Fruit fly (Drosophila melanogaster) whole organism, embryonic: ENCODE data around the gene CG31910.
A peak's percentile ranks its signal among the peaks of the same experiment; 100 is the strongest.

Experiments used
- ATbp ChIP-seq: fragments of 200-800 bp; sonication (Bioruptor generic); optimal IDR thresholded peaks from 2 replicates; lab custom pipeline; 2017; ENCODE audit warnings: missing biosample characterization, mild to moderate bottlenecking, missing genetic modification characterization, missing genetic modification reagents
- Ada2b ChIP-seq: fragments of 200-800 bp; sonication (Bioruptor generic); IDR thresholded peaks from 2 replicates; pipeline ENCODE4 v1.3.6; 2022; ENCODE audit warnings: missing biosample characterization, missing genetic modification characterization
- C15 ChIP-seq: fragments of 200-800 bp; sonication (Bioruptor generic); IDR thresholded peaks from 3 replicates; pipeline ENCODE4 v1.3.6; 2022; ENCODE audit warnings: missing biosample characterization, missing genetic modification characterization
- CG10565 ChIP-seq: fragments of 200-800 bp; sonication (Bioruptor generic); optimal IDR thresholded peaks from 3 replicates; lab custom pipeline; 2016; ENCODE audit warnings: missing biosample characterization, mild to moderate bottlenecking, missing genetic modification characterization
- CG12155 ChIP-seq: fragments of 200-800 bp; sonication (Bioruptor generic); optimal IDR thresholded peaks from 3 replicates; lab custom pipeline; 2016; ENCODE audit warnings: missing biosample characterization, missing genetic modification characterization
- CG13624 ChIP-seq: fragments of 200-800 bp; sonication (Bioruptor generic); optimal IDR thresholded peaks from 2 replicates; lab custom pipeline; 2016; ENCODE audit warnings: missing biosample characterization, missing genetic modification characterization
- CG13894 ChIP-seq: fragments of 200-800 bp; sonication (Bioruptor generic); optimal IDR thresholded peaks from 3 replicates; lab custom pipeline; 2018; ENCODE audit warnings: missing biosample characterization, mild to moderate bottlenecking, missing genetic modification characterization, moderate library complexity
- CG16779 ChIP-seq: fragments of 200-800 bp; sonication (Bioruptor generic); IDR thresholded peaks from 2 replicates; pipeline ENCODE4 v1.3.6; 2022; ENCODE audit warnings: missing biosample characterization, missing genetic modification characterization
- CG17612 ChIP-seq: fragments of 200-800 bp; sonication (Bioruptor generic); IDR thresholded peaks from 2 replicates; pipeline ENCODE4 v1.3.6; 2022; ENCODE audit warnings: missing biosample characterization, missing genetic modification characterization
- CG17802 ChIP-seq: fragments of 200-800 bp; sonication (Bioruptor generic); optimal IDR thresholded peaks from 2 replicates; lab custom pipeline; 2018; ENCODE audit warnings: missing biosample characterization, mild to moderate bottlenecking, missing genetic modification characterization, moderate library complexity
- CG18011 ChIP-seq: fragments of 200-800 bp; sonication (Bioruptor generic); optimal IDR thresholded peaks from 2 replicates; lab custom pipeline; 2017; ENCODE audit warnings: missing biosample characterization, missing genetic modification characterization, mild to moderate bottlenecking, moderate library complexity, missing genotype
- CG2120 ChIP-seq: fragments of 200-800 bp; sonication (Bioruptor generic); optimal IDR thresholded peaks from 3 replicates; lab custom pipeline; 2016; ENCODE audit warnings: missing biosample characterization, missing genetic modification characterization
- CG31388 ChIP-seq: fragments of 200-800 bp; sonication (Bioruptor generic); optimal IDR thresholded peaks from 2 replicates; lab custom pipeline; 2016; ENCODE audit warnings: missing biosample characterization, missing genetic modification characterization
- CG34422 ChIP-seq: fragments of 200-800 bp; sonication (Bioruptor generic); IDR thresholded peaks from 3 replicates; pipeline ENCODE4 v1.3.6; 2022; ENCODE audit warnings: missing biosample characterization, missing genetic modification characterization
- CG43689 ChIP-seq: fragments of 200-800 bp; sonication (Bioruptor generic); IDR thresholded peaks from 2 replicates; pipeline ENCODE4 v1.3.6; 2022; ENCODE audit warnings: missing biosample characterization, missing genetic modification characterization
- CG7745 ChIP-seq: fragments of 200-800 bp; sonication (Bioruptor generic); optimal IDR thresholded peaks from 2 replicates; lab custom pipeline; 2018; ENCODE audit warnings: missing biosample characterization, mild to moderate bottlenecking, missing genetic modification characterization, moderate library complexity
- CG7963 ChIP-seq: fragments of 200-800 bp; sonication (Bioruptor generic); IDR thresholded peaks from 3 replicates; pipeline ENCODE4 v1.3.6; 2022; ENCODE audit warnings: missing biosample characterization, missing genetic modification characterization; ENCODE audit not compliant: partially characterized antibody
- CG8765 ChIP-seq: fragments of 200-800 bp; sonication (Bioruptor generic); IDR thresholded peaks from 2 replicates; pipeline ENCODE4 v1.3.6; 2022; ENCODE audit warnings: missing biosample characterization, missing genetic modification characterization
- CG8924 ChIP-seq: fragments of 200-800 bp; optimal IDR thresholded peaks from 3 replicates; lab custom pipeline; 2019; ENCODE audit warnings: missing biosample characterization, mild to moderate bottlenecking, missing genetic modification characterization, moderate library complexity
- CG9817 ChIP-seq: fragments of 200-800 bp; sonication (Bioruptor generic); optimal IDR thresholded peaks from 2 replicates; lab custom pipeline; 2018; ENCODE audit warnings: missing biosample characterization, mild to moderate bottlenecking, missing genetic modification characterization, moderate library complexity
- CG9876 ChIP-seq: fragments of 200-800 bp; sonication (Bioruptor generic); optimal IDR thresholded peaks from 2 replicates; lab custom pipeline; 2016; ENCODE audit warnings: missing biosample characterization, missing genetic modification characterization
- Dp ChIP-seq: fragments of 200-800 bp; sonication (Bioruptor generic); optimal IDR thresholded peaks from 2 replicates; lab custom pipeline; 2018; ENCODE audit warnings: missing biosample characterization, mild to moderate bottlenecking, missing genetic modification characterization, moderate library complexity
- Gsc ChIP-seq: fragments of 200-800 bp; sonication (Bioruptor generic); IDR thresholded peaks from 2 replicates; pipeline ENCODE4 v1.3.6; 2022; ENCODE audit warnings: missing biosample characterization, missing genetic modification characterization
- Hr39 ChIP-seq: fragments of >200 bp; optimal IDR thresholded peaks from 2 replicates; lab custom pipeline; 2017
- Hr51 ChIP-seq, 2 experiments: fragments of 200-800 bp; sonication (Bioruptor generic); optimal IDR thresholded peaks; 2 replicates in 1 of 2; 3 replicates in 1 of 2; lab custom pipeline; 2016 to 2018; ENCODE audit warnings: missing biosample characterization in 2 of 2, missing genetic modification characterization in 2 of 2, mild to moderate bottlenecking in 1 of 2, moderate library complexity in 1 of 2
- Lhr ChIP-seq: fragments of 200-800 bp; sonication (Bioruptor generic); optimal IDR thresholded peaks from 3 replicates; lab custom pipeline; 2017; ENCODE audit warnings: mild to moderate bottlenecking, missing biosample characterization, missing genetic modification reagents, missing genetic modification characterization
- Nf-YC ChIP-seq: fragments of 200-800 bp; optimal IDR thresholded peaks from 3 replicates; lab custom pipeline; 2019; ENCODE audit warnings: missing biosample characterization, mild to moderate bottlenecking, missing genetic modification characterization, moderate library complexity
- Oaz ChIP-seq: fragments of 200-800 bp; sonication (Bioruptor generic); IDR thresholded peaks from 2 replicates; pipeline ENCODE4 v1.3.6; 2022; ENCODE audit warnings: missing biosample characterization, missing genetic modification characterization
- Oli ChIP-seq: fragments of 200-800 bp; sonication (Bioruptor generic); optimal IDR thresholded peaks from 2 replicates; lab custom pipeline; 2018; ENCODE audit warnings: missing biosample characterization, mild to moderate bottlenecking, missing genetic modification characterization, moderate library complexity
- Rx ChIP-seq: fragments of 200-800 bp; sonication (Bioruptor generic); IDR thresholded peaks from 2 replicates; pipeline ENCODE4 v1.3.6; 2022; ENCODE audit warnings: missing biosample characterization, missing genetic modification characterization
- Side ChIP-seq: fragments of 200-800 bp; sonication (Bioruptor generic); optimal IDR thresholded peaks from 2 replicates; lab custom pipeline; 2016; ENCODE audit warnings: missing biosample characterization, missing genetic modification characterization
- bab2 ChIP-seq: fragments of 200-800 bp; sonication (Bioruptor generic); optimal IDR thresholded peaks from 2 replicates; lab custom pipeline; 2016; ENCODE audit warnings: missing biosample characterization, missing genetic modification characterization
- br ChIP-seq: fragments of >200 bp; optimal IDR thresholded peaks from 2 replicates; lab custom pipeline; 2017
- corto ChIP-seq: fragments of 200-800 bp; sonication (Bioruptor generic); optimal IDR thresholded peaks from 2 replicates; lab custom pipeline; 2016; ENCODE audit warnings: missing biosample characterization, mild to moderate bottlenecking, missing genetic modification characterization, moderate library complexity
- grau ChIP-seq: fragments of 200-800 bp; optimal IDR thresholded peaks from 3 replicates; lab custom pipeline; 2019; ENCODE audit warnings: missing biosample characterization, mild to moderate bottlenecking, missing genetic modification characterization, moderate library complexity
- gsb ChIP-seq: fragments of 200-800 bp; sonication (Bioruptor generic); IDR thresholded peaks from 2 replicates; pipeline ENCODE4 v1.3.6; 2022; ENCODE audit warnings: missing biosample characterization, missing genetic modification characterization
- kni ChIP-seq: fragments of 200-800 bp; sonication (Bioruptor generic); optimal IDR thresholded peaks from 3 replicates; lab custom pipeline; 2017; ENCODE audit warnings: mild to moderate bottlenecking, missing biosample characterization, missing genetic modification reagents, missing genetic modification characterization
- pita ChIP-seq: fragments of 200-800 bp; sonication (Bioruptor generic); optimal IDR thresholded peaks from 2 replicates; lab custom pipeline; 2017; ENCODE audit warnings: missing biosample characterization, mild to moderate bottlenecking, missing genetic modification characterization
- ranshi ChIP-seq: fragments of 200-800 bp; sonication (Bioruptor generic); IDR thresholded peaks from 2 replicates; pipeline ENCODE4 v1.3.6; 2022; ENCODE audit warnings: missing biosample characterization, missing genetic modification characterization
- repo ChIP-seq: fragments of 200-800 bp; sonication (Bioruptor generic); optimal IDR thresholded peaks from 2 replicates; lab custom pipeline; 2016; ENCODE audit warnings: missing biosample characterization, missing genetic modification characterization
- ro ChIP-seq: fragments of 200-800 bp; sonication (Bioruptor generic); IDR thresholded peaks from 2 replicates; pipeline ENCODE4 v1.3.6; 2022; ENCODE audit warnings: missing biosample characterization, missing genetic modification characterization
- schlank ChIP-seq: fragments of 200-800 bp; sonication (Bioruptor generic); optimal IDR thresholded peaks from 2 replicates; lab custom pipeline; 2018; ENCODE audit warnings: missing biosample characterization, mild to moderate bottlenecking, missing genetic modification characterization
- scrt ChIP-seq: fragments of 200-800 bp; sonication (Bioruptor generic); optimal IDR thresholded peaks from 2 replicates; lab custom pipeline; 2018; ENCODE audit warnings: missing biosample characterization, mild to moderate bottlenecking, missing genetic modification characterization, moderate library complexity
- sqz ChIP-seq: fragments of 200-800 bp; sonication (Bioruptor generic); optimal IDR thresholded peaks from 3 replicates; lab custom pipeline; 2018; ENCODE audit warnings: missing biosample characterization, mild to moderate bottlenecking, missing genetic modification characterization
- tll ChIP-seq, 2 experiments: fragments of 200-800 bp in 1 of 2; fragments of >200 bp in 1 of 2; sonication (Bioruptor generic) in 1 of 2; optimal IDR thresholded peaks; 2 replicates each; lab custom pipeline; 2017 to 2019; ENCODE audit warnings: missing biosample characterization in 2 of 2, missing genetic modification characterization in 2 of 2, mild to moderate bottlenecking in 1 of 2, moderate library complexity in 1 of 2
- trem ChIP-seq: fragments of 200-800 bp; optimal IDR thresholded peaks from 3 replicates; lab custom pipeline; 2019; ENCODE audit warnings: missing biosample characterization, mild to moderate bottlenecking, missing genetic modification characterization, moderate library complexity
- tup ChIP-seq: fragments of 200-800 bp; sonication (Bioruptor generic); optimal IDR thresholded peaks from 2 replicates; lab custom pipeline; 2016; ENCODE audit warnings: missing biosample characterization, mild to moderate bottlenecking, missing genetic modification characterization, moderate library complexity
- twi ChIP-seq: fragments of 200-800 bp; optimal IDR thresholded peaks from 2 replicates; lab custom pipeline; 2019; ENCODE audit warnings: missing biosample characterization, mild to moderate bottlenecking, missing genetic modification characterization, moderate library complexity
- wdn ChIP-seq: fragments of 200-800 bp; sonication (Bioruptor generic); IDR thresholded peaks from 2 replicates; pipeline ENCODE4 v1.3.6; 2022; ENCODE audit warnings: missing biosample characterization, missing genetic modification characterization
- zf30C ChIP-seq: fragments of 200-800 bp; sonication (Bioruptor generic); optimal IDR thresholded peaks from 3 replicates; lab custom pipeline; 2018; ENCODE audit warnings: missing biosample characterization, mild to moderate bottlenecking, missing genetic modification characterization

The CG31910 gene

DNA sequence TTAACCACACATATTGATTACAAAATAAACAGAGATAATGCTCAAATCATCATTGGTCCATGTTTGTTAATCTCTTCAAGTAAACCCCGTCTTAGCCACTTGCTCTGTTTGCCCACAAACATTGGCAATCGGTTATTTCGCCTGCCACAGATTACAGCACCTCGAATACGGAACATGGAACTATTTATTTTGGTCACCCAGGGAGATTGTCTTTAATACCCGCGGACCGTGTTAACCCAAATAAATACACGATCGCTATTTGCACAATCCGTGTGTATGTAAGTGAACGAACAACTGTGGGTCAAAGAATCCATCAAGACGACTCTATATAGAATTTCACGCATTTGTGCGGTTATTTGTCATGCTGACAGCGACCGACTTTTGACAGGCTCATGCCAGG, 44.7 kb downstream of the CG31910 start (continued):
- TF ChIP-seq Oli (tag; lab: Kevin White, UChicago): no peak
- no peak for TF ChIP-seq CG17802
- no peak for TF ChIP-seq corto (GFP tag; lab: Kevin White, UChicago)
- TF ChIP-seq ranshi (GFP tag; lab: Robert Waterston, UW): no peak

dm6 chr2L:6698387-6698786, 47.0 kb downstream of the CG31910 start:
- TF ChIP-seq tup (GFP tag; lab: Kevin White, UChicago): no peak
- TF ChIP-seq CG12155: no peak
- no peak for TF ChIP-seq CG9876 (GFP tag; lab: Kevin White, UChicago)
- TF ChIP-seq scrt (GFP tag; lab: Kevin White, UChicago): no peak
- TF ChIP-seq CG10565 (GFP tag; lab: Kevin White, UChicago): no peak
- no peak for TF ChIP-seq zf30C
- TF ChIP-seq CG43689 (GFP tag; lab: Robert Waterston, UW): no peak
- no peak for TF ChIP-seq tll (GFP tag; optimal IDR thresholded peaks at IDR 0.05; lab: Kevin White, UChicago)
- peak; percentile 16 for TF ChIP-seq CG9817 (tag; lab: Kevin White, UChicago)
- no peak for TF ChIP-seq wdn
- no peak for TF ChIP-seq C15
- peak; percentile 50 for TF ChIP-seq CG8924 (tag; lab: Kevin White, UChicago)
- TF ChIP-seq ro: no peak
- no peak for TF ChIP-seq CG7745 (tag; lab: Kevin White, UChicago)
- peak; percentile 8 for TF ChIP-seq bab2
- no peak for TF ChIP-seq CG13894 (tag; lab: Kevin White, UChicago)
- no peak for TF ChIP-seq pita (GFP tag; lab: Kevin White, UChicago)
- TF ChIP-seq gsb (GFP tag; lab: Robert Waterston, UW): no peak
- no peak for TF ChIP-seq CG13624 (GFP tag; lab: Kevin White, UChicago)
- TF ChIP-seq Dp (GFP tag; lab: Kevin White, UChicago): no peak
- TF ChIP-seq Rx (GFP tag; lab: Robert Waterston, UW): peak; percentile 33; the same call in 1 of the 2 replicates
- peak; percentile 75; the same call in 1 of the 3 replicates for TF ChIP-seq CG34422 (GFP tag; lab: Robert Waterston, UW)
- peak; percentile 59; the same call in 1 of the 2 replicates for TF ChIP-seq CG8765 (GFP tag; lab: Robert Waterston, UW)
- no peak for TF ChIP-seq CG17612 (GFP tag; lab: Robert Waterston, UW)
- no peak for TF ChIP-seq twi (tag; lab: Kevin White, UChicago)
- TF ChIP-seq repo: no peak
- no peak for TF ChIP-seq sqz (GFP tag; lab: Kevin White, UChicago)
- 0 out of 2 replicates have a peak, but pooled peaks have one; percentile 32 for TF ChIP-seq Oaz (GFP tag; lab: Robert Waterston, UW)
- peak in 1 of 2 experiments; percentile 63 for TF ChIP-seq Hr51 (GFP tag; optimal IDR thresholded peaks at IDR 0.05; lab: Kevin White, UChicago)
- TF ChIP-seq kni (GFP tag; lab: Kevin White, UChicago): no peak
- no peak for TF ChIP-seq Gsc (GFP tag; lab: Robert Waterston, UW)
- TF ChIP-seq Nf-YC (tag; lab: Kevin White, UChicago): no peak
- TF ChIP-seq CG31388: no peak
- peak; percentile 47 for TF ChIP-seq CG2120 (GFP tag; lab: Kevin White, UChicago)
- TF ChIP-seq Oli (tag; lab: Kevin White, UChicago): peak; percentile 53
- no peak for TF ChIP-seq Lhr (GFP tag; lab: Kevin White, UChicago)
- TF ChIP-seq CG18011: no peak
- peak; percentile 4 for TF ChIP-seq trem (tag; lab: Kevin White, UChicago)
- no peak for TF ChIP-seq CG16779 (GFP tag; lab: Robert Waterston, UW)
- no peak for TF ChIP-seq Hr39 (lab: Kevin White, UChicago)
- TF ChIP-seq schlank (tag; lab: Kevin White, UChicago): no peak
- no peak for TF ChIP-seq Side (GFP tag; lab: Kevin White, UChicago)
- peak; percentile 13 for TF ChIP-seq ATbp (GFP tag; lab: Kevin White, UChicago)
- no peak for TF ChIP-seq br (lab: Kevin White, UChicago)
- peak; percentile 43; the same call in 1 of the 2 replicates for TF ChIP-seq Ada2b (GFP tag; lab: Robert Waterston, UW)
- peak; percentile 50 for TF ChIP-seq grau (tag; lab: Kevin White, UChicago)
- TF ChIP-seq CG7963 (GFP tag; lab: Robert Waterston, UW): no peak
